Fruit fly (Drosophila melanogaster): ENCODE results near the gene CG7024.

The CG7024 gene

DNA sequence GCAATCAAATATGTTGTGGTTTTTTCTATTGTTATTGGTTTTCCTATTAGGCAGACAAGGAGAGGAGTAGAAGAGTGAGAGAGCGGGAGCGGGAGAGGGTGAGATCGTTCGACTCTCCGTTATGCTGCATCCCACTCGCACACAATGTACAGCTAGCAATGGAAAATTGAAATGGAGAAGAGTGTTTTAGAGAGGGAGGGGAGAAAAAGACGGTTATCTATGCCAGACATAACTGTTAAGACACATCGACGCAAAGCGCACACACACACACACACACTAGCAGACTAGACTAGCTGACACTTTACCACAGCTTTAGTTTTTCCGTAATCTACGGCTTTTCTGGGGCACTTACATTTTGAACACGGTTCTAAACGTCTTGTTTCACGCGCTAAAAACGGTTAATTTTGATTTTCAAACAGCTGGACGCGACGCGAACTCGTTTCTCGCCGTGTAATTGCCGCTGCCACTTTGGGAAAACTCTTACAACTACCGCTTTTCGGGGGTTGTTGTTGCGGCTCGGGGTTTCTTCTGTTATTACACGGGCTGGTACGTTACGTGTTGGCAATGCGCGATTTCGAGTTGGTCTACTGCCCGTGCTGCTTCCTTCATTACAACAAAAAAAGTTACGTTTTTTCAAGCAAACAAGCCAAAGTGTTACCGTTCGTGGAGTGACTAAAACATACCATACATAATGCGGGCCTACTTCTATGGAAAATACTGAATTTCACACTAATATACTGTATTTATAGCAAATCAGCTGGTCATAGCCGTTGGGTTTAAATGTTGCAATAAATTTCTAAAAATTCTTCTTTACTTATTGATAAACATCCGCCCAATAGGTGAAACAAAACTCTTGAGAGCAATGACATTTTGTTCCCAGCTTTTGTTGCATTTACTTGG is 25.9 kb upstream of the CG7024 start, which contains the start of gene fzr (continued):
- TF ChIP-seq Adf1 (GFP tag; IDR thresholded peaks at IDR 0.05), result no peak
- no peak for TF ChIP-seq CG2120 (GFP tag; optimal IDR thresholded peaks at IDR 0.05)
- TF ChIP-seq sug (tag; optimal IDR thresholded peaks at IDR 0.05), result no peak

DNA sequence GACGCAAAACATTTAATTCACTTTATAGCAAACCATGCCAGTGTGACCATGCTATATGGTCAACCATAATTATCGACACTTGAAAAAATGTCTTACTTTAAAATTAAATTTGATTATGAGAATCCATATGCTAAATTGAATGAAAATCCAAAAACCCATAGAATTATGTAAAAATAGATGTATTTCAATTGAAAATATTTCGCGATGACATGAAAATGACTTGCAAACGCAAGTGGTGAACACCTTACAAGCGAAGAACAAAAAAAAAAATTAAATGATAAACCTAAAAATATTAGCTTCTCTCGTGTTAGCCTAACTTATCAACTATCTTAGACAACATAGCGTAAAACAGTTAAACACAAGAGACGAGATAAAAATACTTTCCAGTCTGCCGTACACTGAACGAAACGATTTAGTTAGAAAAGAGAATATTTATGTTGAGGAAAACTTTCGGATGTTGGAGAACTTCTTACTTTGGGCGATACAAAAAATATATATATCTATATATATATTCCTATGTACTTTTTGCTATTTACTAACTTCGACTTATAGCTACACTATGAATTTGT is 25.2 kb upstream of the CG7024 start:
- no peak for TF ChIP-seq CG1024 (GFP tag; IDR thresholded peaks at IDR 0.05)
- no peak for TF ChIP-seq hbn (GFP tag; IDR thresholded peaks at IDR 0.05; ENCODE audit: partially characterized antibody)
- TF ChIP-seq org-1 (GFP tag; optimal IDR thresholded peaks at IDR 0.05), result peak; percentile 41
- no peak for TF ChIP-seq CG8359 (GFP tag; optimal IDR thresholded peaks at IDR 0.05; ENCODE audit: borderline replicate concordance)
- peak; percentile 38; the same call in 1 of the 2 replicates for TF ChIP-seq bowl (GFP tag; IDR thresholded peaks at IDR 0.05)
- TF ChIP-seq CG12769 (tag; optimal IDR thresholded peaks at IDR 0.05), result no peak
- no peak for TF ChIP-seq Gsc (GFP tag; IDR thresholded peaks at IDR 0.05)
- 0 out of 4 replicates have a peak, but pooled peaks have one; percentile 17 for TF ChIP-seq Gug (GFP tag; IDR thresholded peaks at IDR 0.05)
- TF ChIP-seq bbx (GFP tag; IDR thresholded peaks at IDR 0.05; ENCODE audit: partially characterized antibody), result no peak
- TF ChIP-seq vvl (GFP tag; IDR thresholded peaks at IDR 0.05), result peak; percentile 64
- TF ChIP-seq chm (GFP tag; IDR thresholded peaks at IDR 0.05), result no peak
- TF ChIP-seq Hsf (GFP tag; optimal IDR thresholded peaks at IDR 0.05), result peak; percentile 67
- TF ChIP-seq CG11093 (GFP tag; IDR thresholded peaks at IDR 0.05), result no peak
- peak; percentile 59 for TF ChIP-seq Chrac-16 (GFP tag; optimal IDR thresholded peaks at IDR 0.05)
- no peak for TF ChIP-seq CG10321 (GFP tag; IDR thresholded peaks at IDR 0.05)
- TF ChIP-seq CG14441 (GFP tag; IDR thresholded peaks at IDR 0.05), result peak; percentile 48; the same call in 1 of the 2 replicates
- TF ChIP-seq trem (tag; optimal IDR thresholded peaks at IDR 0.05), result no peak
- no peak for TF ChIP-seq hkb (optimal IDR thresholded peaks at IDR 0.05)
- TF ChIP-seq hkb (GFP tag; IDR thresholded peaks at IDR 0.05), result peak; percentile 56
- TF ChIP-seq sna (GFP tag; IDR thresholded peaks at IDR 0.05; ENCODE audit: partially characterized antibody), result no peak
- no peak for TF ChIP-seq CG6175 (GFP tag; IDR thresholded peaks at IDR 0.05)
- TF ChIP-seq wdn (GFP tag; IDR thresholded peaks at IDR 0.05), result peak; percentile 33; the same call in 1 of the 2 replicates
- TF ChIP-seq CG14965 (GFP tag; optimal IDR thresholded peaks at IDR 0.05; ENCODE audit: borderline replicate concordance), result no peak
- TF ChIP-seq Sin3A (optimal IDR thresholded peaks at IDR 0.05), result no peak
- peak; percentile 1 for TF ChIP-seq CG3407 (GFP tag; optimal IDR thresholded peaks at IDR 0.05)
- TF ChIP-seq Doc3 (GFP tag; IDR thresholded peaks at IDR 0.05; ENCODE audit: partially characterized antibody), result no peak
- no peak for TF ChIP-seq Stat92E (GFP tag; optimal IDR thresholded peaks at IDR 0.05)
- no peak for TF ChIP-seq Lpt (GFP tag; optimal IDR thresholded peaks at IDR 0.05)
- no peak for TF ChIP-seq oc (tag; optimal IDR thresholded peaks at IDR 0.05)
- TF ChIP-seq Meics (GFP tag; optimal IDR thresholded peaks at IDR 0.05), result peak; percentile 57
- TF ChIP-seq NK7.1 (GFP tag; optimal IDR thresholded peaks at IDR 0.05), result no peak
- TF ChIP-seq inv (GFP tag; IDR thresholded peaks at IDR 0.05; ENCODE audit: partially characterized antibody), result no peak
- TF ChIP-seq CoRest (tag; optimal IDR thresholded peaks at IDR 0.05), result peak; percentile 46
- TF ChIP-seq CG11696 (GFP tag; IDR thresholded peaks at IDR 0.05), result no peak
- TF ChIP-seq CG2712 (tag; optimal IDR thresholded peaks at IDR 0.05), result peak; percentile 51
- TF ChIP-seq gro (GFP tag; optimal IDR thresholded peaks at IDR 0.05), result peak; percentile 24
- 0 out of 3 replicates have a peak, but pooled peaks have one; percentile 22 for TF ChIP-seq dysf (GFP tag; IDR thresholded peaks at IDR 0.05)
- no peak for TF ChIP-seq gt (GFP tag; IDR thresholded peaks at IDR 0.05)
- TF ChIP-seq CG8478 (optimal IDR thresholded peaks at IDR 0.05), result no peak
- TF ChIP-seq zen2 (GFP tag; IDR thresholded peaks at IDR 0.05; ENCODE audit: partially characterized antibody), result no peak
- TF ChIP-seq wek (GFP tag; optimal IDR thresholded peaks at IDR 0.05), result peak; percentile 53
- no peak for TF ChIP-seq ase (GFP tag; IDR thresholded peaks at IDR 0.05)
- peak; percentile 9 for TF ChIP-seq disco-r (GFP tag; optimal IDR thresholded peaks at IDR 0.05)
- TF ChIP-seq NFAT (GFP tag; IDR thresholded peaks at IDR 0.05), result no peak
- TF ChIP-seq corto (GFP tag; optimal IDR thresholded peaks at IDR 0.05), result no peak

All from whole organism, embryonic.